Worm (Caenorhabditis elegans): ENCODE results near the gene ZK354.2.

DNA sequence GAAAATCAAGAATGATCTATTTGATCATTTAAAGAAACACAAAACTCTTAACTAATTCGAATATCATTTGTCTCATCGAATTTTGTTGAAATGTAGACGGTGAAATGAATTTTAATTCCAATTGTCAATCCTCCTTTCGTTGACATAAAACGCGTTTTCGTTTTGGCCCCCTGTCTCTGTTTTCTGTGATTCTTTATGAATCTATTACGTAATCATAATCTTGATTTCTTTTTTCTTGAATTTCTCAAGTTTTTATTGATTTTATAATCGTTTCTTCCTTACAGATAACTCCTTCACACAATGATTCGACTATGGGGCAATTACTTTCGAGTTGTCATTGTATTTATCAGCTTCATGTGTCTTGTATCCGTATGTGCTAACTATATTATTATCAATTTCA is 19.0 kb downstream of the ZK354.2 start, which contains the start of gene Y4C6B.3:
- TF ChIP-seq unc-62 (GFP tag; optimal IDR thresholded peaks at IDR 0.05) = no peak
- peak in 1 of 6 experiments; percentile 39 for TF ChIP-seq elt-3 (tag; optimal IDR thresholded peaks at IDR 0.05)
- TF ChIP-seq nhr-76 (tag; optimal IDR thresholded peaks at IDR 0.05) = no peak
- TF ChIP-seq unc-130 (tag; optimal IDR thresholded peaks at IDR 0.05) = no peak
- TF ChIP-seq C04F5.9 (tag; optimal IDR thresholded peaks at IDR 0.05) = no peak
